Worm (Caenorhabditis elegans) whole organism, L4 larva: ENCODE results near the gene slo-2.

Source experiments
- F10B5.3 ChIP-seq: sonication (generic microtip); optimal IDR thresholded peaks from 2 replicates; lab custom pipeline; 2016; ENCODE audit warnings: mild to moderate bottlenecking, missing genetic modification characterization, missing compliant biosample characterization
- F26F4.8 ChIP-seq: fragments of 200-800 bp; sonication (Bioruptor generic); conservative IDR thresholded peaks from 2 replicates; pipeline ENCODE4 v1.3.6; 2022; ENCODE audit warnings: missing genetic modification characterization, missing compliant biosample characterization
- T26A8.4 ChIP-seq: fragments of 200-800 bp; sonication (Bioruptor generic); IDR thresholded peaks from 2 replicates; pipeline ENCODE4 v1.3.6; 2022; ENCODE audit warnings: missing genetic modification characterization, missing compliant biosample characterization
- Y75B8A.6 ChIP-seq: fragments of 200-800 bp; sonication (Bioruptor generic); IDR thresholded peaks from 2 replicates; pipeline ENCODE4 v1.3.6; 2022; ENCODE audit warnings: missing genetic modification reagents, missing genetic modification characterization, missing compliant biosample characterization
- aha-1 ChIP-seq: fragments of 150-350 bp; peaks from one replicate; lab custom pipeline; 2014; ENCODE audit warnings: missing biosample characterization, missing genetic modification characterization
- ceh-82 ChIP-seq: sonication (generic microtip); optimal IDR thresholded peaks from 2 replicates; lab custom pipeline; 2017; ENCODE audit warnings: missing biosample characterization, missing genetic modification characterization
- ces-1 ChIP-seq: fragments of 150-350 bp; sonication (generic microtip); optimal IDR thresholded peaks from 4 replicates; lab custom pipeline; 2014; ENCODE audit warnings: missing biosample characterization, missing genetic modification reagents, missing genetic modification characterization
- daf-12 ChIP-seq: fragments of 150-350 bp; optimal IDR thresholded peaks from 2 replicates; lab custom pipeline; 2014; ENCODE audit warnings: missing biosample characterization, missing genetic modification reagents, missing genetic modification characterization
- daf-16 ChIP-seq, 3 experiments: sonication (generic microtip); optimal IDR thresholded peaks; 2 replicates each; lab custom pipeline; 2016 to 2017; ENCODE audit warnings: missing genetic modification characterization in 3 of 3, missing genetic modification reagents in 3 of 3, mild to moderate bottlenecking in 2 of 3, missing compliant biosample characterization in 2 of 3, missing biosample characterization in 1 of 3, moderate library complexity in 1 of 3
- dmd-6 ChIP-seq: fragments of 200-800 bp; sonication (Bioruptor generic); IDR thresholded peaks from 2 replicates; pipeline ENCODE4 v1.3.6; 2022; ENCODE audit warnings: missing genetic modification reagents, missing genetic modification characterization, missing compliant biosample characterization
- dmd-9 ChIP-seq: fragments of 200-800 bp; sonication (Bioruptor generic); IDR thresholded peaks from 2 replicates; pipeline ENCODE4 v1.3.6; 2022; ENCODE audit warnings: missing genetic modification reagents, missing genetic modification characterization, missing compliant biosample characterization
- dve-1 ChIP-seq: sonication (generic microtip); optimal IDR thresholded peaks from 2 replicates; lab custom pipeline; 2017; ENCODE audit warnings: antibody characterized with exemption, mild to moderate bottlenecking, missing genetic modification characterization, missing compliant biosample characterization; ENCODE audit not compliant: insufficient read depth
- egl-27 ChIP-seq: sonication (generic microtip); optimal IDR thresholded peaks from 3 replicates; lab custom pipeline; 2017; ENCODE audit warnings: missing biosample characterization, missing genetic modification reagents, missing genetic modification characterization
- gei-8 ChIP-seq: fragments of 200-800 bp; sonication (Bioruptor generic); optimal IDR thresholded peaks from 2 replicates; lab custom pipeline; 2018; ENCODE audit warnings: mild to moderate bottlenecking, missing genetic modification characterization, missing compliant biosample characterization
- hlh-11 ChIP-seq: fragments of 200-800 bp; sonication (Bioruptor generic); optimal IDR thresholded peaks from 2 replicates; lab custom pipeline; 2018; ENCODE audit warnings: mild to moderate bottlenecking, missing genetic modification characterization, missing compliant biosample characterization
- lin-39 ChIP-seq: fragments of 150-350 bp; optimal IDR thresholded peaks from 2 replicates; lab custom pipeline; 2014; ENCODE audit warnings: missing biosample characterization, missing genetic modification reagents, missing genetic modification characterization
- nhr-102 ChIP-seq: sonication (generic microtip); optimal IDR thresholded peaks from 2 replicates; lab custom pipeline; 2016; ENCODE audit warnings: mild to moderate bottlenecking, missing genetic modification characterization, moderate library complexity, missing compliant biosample characterization
- nhr-28 ChIP-seq: fragments of 150-350 bp; optimal IDR thresholded peaks from 2 replicates; lab custom pipeline; 2014; ENCODE audit warnings: missing biosample characterization, missing genetic modification characterization
- nhr-41 ChIP-seq: fragments of 200-800 bp; sonication (Bioruptor generic); IDR thresholded peaks from 2 replicates; pipeline ENCODE4 v1.3.6; 2022; ENCODE audit warnings: missing genetic modification reagents, missing genetic modification characterization, missing compliant biosample characterization
- nhr-42 ChIP-seq: fragments of 200-800 bp; sonication (Bioruptor generic); IDR thresholded peaks from 2 replicates; pipeline ENCODE4 v1.3.6; 2022; ENCODE audit warnings: missing genetic modification characterization, missing compliant biosample characterization
- nhr-48 ChIP-seq: sonication (generic microtip); optimal IDR thresholded peaks from 2 replicates; lab custom pipeline; 2016; ENCODE audit warnings: mild to moderate bottlenecking, missing genetic modification characterization, missing compliant biosample characterization
- nhr-77 ChIP-seq: fragments of 150-350 bp; optimal IDR thresholded peaks from 2 replicates; lab custom pipeline; 2014; ENCODE audit warnings: missing biosample characterization, missing genetic modification characterization
- php-3 ChIP-seq: fragments of 200-800 bp; sonication (Bioruptor generic); IDR thresholded peaks from 2 replicates; pipeline ENCODE4 v1.3.6; 2022; ENCODE audit warnings: missing genetic modification reagents, missing genetic modification characterization, missing compliant biosample characterization
- pqm-1 ChIP-seq: sonication (generic microtip); optimal IDR thresholded peaks from 2 replicates; lab custom pipeline; 2017; ENCODE audit warnings: missing biosample characterization, missing genetic modification characterization
- saeg-2 ChIP-seq: fragments of 200-800 bp; sonication (Bioruptor generic); IDR thresholded peaks from 2 replicates; pipeline ENCODE4 v1.3.6; 2022; ENCODE audit warnings: missing genetic modification reagents, missing genetic modification characterization, missing compliant biosample characterization
- sdz-12 ChIP-seq: fragments of 200-800 bp; sonication (Bioruptor generic); optimal IDR thresholded peaks from 2 replicates; lab custom pipeline; 2018; ENCODE audit warnings: mild to moderate bottlenecking, missing genetic modification characterization, missing compliant biosample characterization
- set-16 ChIP-seq: fragments of 200-800 bp; sonication (Bioruptor generic); IDR thresholded peaks from 2 replicates; pipeline ENCODE4 v1.3.6; 2022; ENCODE audit warnings: missing genetic modification reagents, missing genetic modification characterization, missing compliant biosample characterization
- unc-130 ChIP-seq: sonication (generic microtip); optimal IDR thresholded peaks from 2 replicates; lab custom pipeline; 2016; ENCODE audit warnings: missing genetic modification reagents, missing genetic modification characterization, missing compliant biosample characterization
- unc-62 ChIP-seq, 3 experiments: fragments of 150-350 bp in 1 of 3; sonication (generic microtip); optimal IDR thresholded peaks in 2 of 3; peaks in 1 of 3; 1 replicate in 1 of 3; 2 replicates in 2 of 3; lab custom pipeline; 2014 to 2017; ENCODE audit warnings: missing biosample characterization in 3 of 3, missing genetic modification characterization in 3 of 3, missing genetic modification reagents in 3 of 3, missing genotype in 1 of 3
- zag-1 ChIP-seq: fragments of 150-350 bp; optimal IDR thresholded peaks from 2 replicates; lab custom pipeline; 2014; ENCODE audit warnings: missing biosample characterization, missing genetic modification characterization
- zfp-2 ChIP-seq: sonication (generic microtip); optimal IDR thresholded peaks from 2 replicates; lab custom pipeline; 2016; ENCODE audit warnings: mild to moderate bottlenecking, missing genetic modification characterization, missing compliant biosample characterization
- zip-11 ChIP-seq: fragments of 200-800 bp; sonication (Bioruptor generic); IDR thresholded peaks from 2 replicates; pipeline ENCODE4 v1.3.6; 2022; ENCODE audit warnings: missing genetic modification characterization, missing compliant biosample characterization
- ztf-7 ChIP-seq: fragments of 150-350 bp; optimal IDR thresholded peaks from 2 replicates; lab custom pipeline; 2014; ENCODE audit warnings: missing biosample characterization, missing genetic modification characterization

slo-2 gene

DNA sequence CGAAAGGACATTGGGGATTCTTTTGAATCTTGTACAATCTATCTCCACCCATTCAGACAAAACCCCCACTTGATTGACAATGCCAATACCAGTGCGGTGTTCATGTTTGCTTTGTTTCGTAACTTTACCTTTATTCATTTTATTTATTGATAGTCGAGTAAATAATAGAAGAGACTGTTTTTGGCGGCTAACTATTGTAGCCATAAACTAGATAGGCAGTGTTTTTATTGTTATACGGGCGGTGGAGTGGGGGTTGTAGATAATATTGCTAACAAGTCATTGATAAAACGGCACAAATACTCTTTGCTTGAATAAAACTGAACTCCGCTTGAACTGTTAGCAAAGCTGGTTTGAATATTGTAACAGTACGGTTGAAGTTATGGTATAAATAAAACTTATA lies 40.8 kb downstream of the slo-2 start:
- TF ChIP-seq F10B5.3 (tag; lab: Kevin White, UChicago) (no peak), dmd-9 (GFP tag; lab: Robert Waterston, UW) (no peak), dve-1 (peak; percentile 61), nhr-41 (GFP tag; lab: Robert Waterston, UW) (no peak), hlh-11 (peak; percentile 4), aha-1 (tag; lab: Kevin White, UChicago) (no peak), daf-12 (tag; lab: Kevin White, UChicago) (no peak), php-3 (GFP tag; lab: Robert Waterston, UW) (peak; percentile 71), nhr-28 (peak; percentile 51), unc-130 (GFP tag; lab: Kevin White, UChicago) (no peak), daf-16 (GFP tag; optimal IDR thresholded peaks at IDR 0.05; lab: Kevin White, UChicago) (no peak), daf-16 (tag; optimal IDR thresholded peaks at IDR 0.05; lab: Kevin White, UChicago) (peak; percentile 83), gei-8 (GFP tag; lab: Kevin White, UChicago) (no peak), lin-39 (tag; lab: Kevin White, UChicago) (no peak)

DNA sequence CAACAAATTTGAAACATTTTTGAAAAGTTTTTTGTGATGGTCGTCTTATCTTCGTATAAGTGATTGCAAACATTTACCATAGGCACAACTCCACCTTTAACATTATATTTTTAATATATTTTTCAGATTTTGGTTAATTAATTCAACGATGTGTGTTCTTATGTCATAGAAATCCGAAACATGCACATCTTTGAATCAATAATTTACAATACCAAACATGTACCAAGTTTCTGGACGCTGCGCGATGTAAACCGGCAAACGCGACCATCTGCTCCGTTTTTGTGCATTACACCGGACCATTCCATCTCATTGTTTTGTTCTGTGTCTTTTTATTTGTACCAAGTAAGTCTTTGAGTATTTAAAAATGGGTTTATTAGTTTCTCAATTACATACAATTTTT lies 48.2 kb downstream of the slo-2 start, which contains the start of gene pgp-4:
Gene pgp-4 (plus strand): TSS at position 301 of the 400 bp plus-strand sequence.
- TF ChIP-seq unc-62 (GFP tag; optimal IDR thresholded peaks at IDR 0.05 in 1 of 2; lab: Kevin White, UChicago): no peak
- TF ChIP-seq unc-62 (tag; optimal IDR thresholded peaks at IDR 0.05; lab: Kevin White, UChicago): no peak
- no peak for TF ChIP-seq egl-27 (tag; lab: Kevin White, UChicago)
- no peak for TF ChIP-seq ceh-82 (tag; lab: Kevin White, UChicago)
- TF ChIP-seq ces-1 (GFP tag; lab: Kevin White, UChicago): no peak
- TF ChIP-seq ztf-7 (tag; lab: Kevin White, UChicago): no peak
- TF ChIP-seq zag-1: no peak
- no peak for TF ChIP-seq nhr-48 (tag; lab: Kevin White, UChicago)
- TF ChIP-seq, all 104 proteins: peak for 0

DNA sequence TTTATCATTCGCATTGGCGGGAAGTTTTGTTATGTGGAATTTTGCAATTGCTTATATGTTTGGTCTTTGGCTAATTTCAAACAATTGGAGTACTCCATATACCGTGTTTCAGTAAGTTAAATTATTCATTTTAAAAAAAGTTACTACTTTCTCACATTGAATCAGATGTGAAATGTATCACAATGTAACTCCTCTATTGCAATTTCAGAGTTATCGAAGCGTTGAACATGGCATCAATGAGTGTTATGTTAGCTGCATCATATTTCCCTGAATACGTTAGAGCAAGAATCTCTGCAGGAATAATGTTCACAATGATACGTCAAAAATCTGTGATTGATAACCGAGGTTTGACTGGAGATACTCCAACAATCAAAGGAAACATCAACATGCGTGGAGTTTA lies 49.9 kb downstream of the slo-2 start:
- TF ChIP-seq aha-1 (tag; lab: Kevin White, UChicago) (no peak), unc-62 (GFP tag; optimal IDR thresholded peaks at IDR 0.05 in 1 of 2; lab: Kevin White, UChicago) (peak in 1 of 2 experiments; percentile 94), unc-62 (tag; optimal IDR thresholded peaks at IDR 0.05; lab: Kevin White, UChicago) (no peak)
- TF ChIP-seq, all 104 proteins: peak for 1

DNA sequence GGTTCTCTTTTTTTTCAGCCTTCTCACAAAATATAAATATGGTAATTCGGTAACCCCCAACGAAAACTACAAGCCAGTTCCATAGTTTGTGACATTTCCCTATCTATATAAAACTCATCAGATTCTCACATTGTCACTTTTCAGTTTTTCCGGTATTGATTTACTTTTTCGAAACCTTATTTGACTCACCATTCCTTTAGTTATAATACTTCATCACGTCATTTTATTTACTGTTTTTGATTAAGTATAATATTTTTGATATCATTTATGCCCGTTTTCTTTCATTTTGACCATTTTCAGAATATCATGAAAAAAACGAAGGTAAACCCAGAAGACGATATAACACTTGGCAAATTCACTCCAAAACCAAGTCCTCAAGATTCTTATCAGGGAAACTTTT lies 53.9 kb downstream of the slo-2 start, which contains the start of gene pgp-3:
Gene pgp-3 (plus strand): TSS at position 301 of the 400 bp plus-strand sequence.
- no peak for TF ChIP-seq zfp-2 (tag; lab: Kevin White, UChicago)

DNA sequence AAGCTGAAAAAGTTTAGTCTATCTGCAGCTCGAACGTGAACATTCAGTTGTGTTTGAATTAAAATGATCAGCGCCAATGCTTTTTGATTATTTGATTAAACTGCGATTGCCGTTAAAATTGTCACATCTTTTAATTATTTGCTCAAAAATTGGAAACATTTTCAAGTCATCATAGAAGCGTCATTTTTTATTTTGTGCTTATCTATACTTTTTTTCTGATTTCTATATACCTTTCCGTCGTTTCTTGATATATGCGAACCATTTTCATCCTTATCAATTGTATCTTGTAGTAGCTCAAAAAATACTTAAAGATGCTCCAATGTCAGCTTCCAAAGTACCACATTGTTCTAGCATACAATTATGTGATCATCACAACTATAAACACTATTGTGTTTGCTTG lies 54.4 kb downstream of the slo-2 start:
- TF ChIP-seq nhr-28: peak; percentile 97
- no peak for TF ChIP-seq zip-11 (GFP tag; lab: Robert Waterston, UW)
- peak; percentile 26 for TF ChIP-seq nhr-77 (tag; lab: Kevin White, UChicago)
- no peak for TF ChIP-seq nhr-42 (GFP tag; lab: Robert Waterston, UW)
- TF ChIP-seq hlh-11: peak; percentile 59
- no peak for TF ChIP-seq T26A8.4 (GFP tag; lab: Robert Waterston, UW)
- no peak for TF ChIP-seq Y75B8A.6 (GFP tag; lab: Robert Waterston, UW)
- no peak for TF ChIP-seq daf-16 (GFP tag; optimal IDR thresholded peaks at IDR 0.05; lab: Kevin White, UChicago)
- peak; percentile 16 for TF ChIP-seq daf-16 (tag; optimal IDR thresholded peaks at IDR 0.05; lab: Kevin White, UChicago)
- TF ChIP-seq pqm-1: peak; percentile 54
- peak; percentile 55; the same call in 1 of the 2 replicates for TF ChIP-seq dmd-6

DNA sequence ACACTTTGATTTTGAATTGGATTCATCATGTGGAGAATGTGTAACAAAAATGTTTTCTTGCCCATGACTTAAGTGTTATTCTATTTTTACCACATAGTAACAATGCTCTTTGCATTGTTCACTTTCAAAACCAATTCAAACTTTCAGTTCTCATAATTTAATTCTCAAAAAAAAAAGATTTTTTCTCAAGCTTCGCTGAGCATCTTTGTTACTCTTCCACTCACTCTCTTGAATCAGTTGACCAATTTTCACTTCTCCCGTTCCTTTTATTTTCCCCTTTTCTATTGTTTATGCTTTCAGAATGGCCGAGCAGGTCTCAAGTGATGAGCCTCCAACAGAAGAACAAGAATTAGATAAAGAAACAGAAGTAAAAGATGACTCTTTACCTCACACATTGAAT lies 59.6 kb downstream of the slo-2 start, which contains the start of gene oct-2:
Gene oct-2 (plus strand): TSS at position 301 of the 400 bp plus-strand sequence.
- TF ChIP-seq aha-1 (tag; lab: Kevin White, UChicago) (peak; percentile 37), saeg-2 (GFP tag; lab: Robert Waterston, UW) (no peak), ztf-7 (tag; lab: Kevin White, UChicago) (no peak), unc-62 (GFP tag; optimal IDR thresholded peaks at IDR 0.05 in 1 of 2; lab: Kevin White, UChicago) (peak in 1 of 2 experiments; percentile 57), unc-62 (tag; optimal IDR thresholded peaks at IDR 0.05; lab: Kevin White, UChicago) (no peak), set-16 (no peak), sdz-12 (GFP tag; lab: Kevin White, UChicago) (no peak), nhr-102 (no peak), F26F4.8 (no peak)
- TF ChIP-seq, all 104 proteins: peak for 2
